Fruit fly (Drosophila melanogaster) whole organism, larva: ENCODE results near the gene 5PtaseI.

Source experiments
- noc ChIP-seq: fragments of 200-800 bp; sonication (Bioruptor generic); optimal IDR thresholded peaks from 3 replicates; lab custom pipeline; 2019; ENCODE audit warnings: missing biosample characterization, mild to moderate bottlenecking, missing genetic modification characterization, moderate library complexity

Gene 5PtaseI

dm6 chr3R:25044816-25045551 is at the start of gene 5PtaseI:
5PtaseI (minus strand) TSS chr3R:25045151.
- TF ChIP-seq noc (tag; lab: Kevin White, UChicago) = no peak

- no peak for TF ChIP-seq noc (tag; lab: Kevin White, UChicago)
Observed at dm6 chr3R:25094639-25095038, 49.7 kb upstream of the 5PtaseI start, which contains the start of gene fd96Cb. fd96Cb (plus strand) TSS chr3R:25095012.

- no peak for TF ChIP-seq noc (tag; lab: Kevin White, UChicago)
Observed at dm6 chr3R:25082348-25082747, 37.4 kb upstream of the 5PtaseI start, which contains the start of gene fd96Ca. fd96Ca (plus strand) TSS chr3R:25082684.

- TF ChIP-seq noc (tag; lab: Kevin White, UChicago) = no peak
Observed at dm6 chr3R:25080446-25080845, 35.5 kb upstream of the 5PtaseI start.

- TF ChIP-seq noc (tag; lab: Kevin White, UChicago) = no peak
Observed at dm6 chr3R:25078665-25079064, 33.7 kb upstream of the 5PtaseI start.

dm6 chr3R:25077280-25077820 is 32.4 kb upstream of the 5PtaseI start:
- no peak for TF ChIP-seq noc (tag; lab: Kevin White, UChicago)

dm6 chr3R:25074558-25074964 is 29.6 kb upstream of the 5PtaseI start, which contains the start of the genes shams and CG11920:
shams (minus strand) TSS chr3R:25074607.
CG11920 (plus strand) TSS chr3R:25074877.
- TF ChIP-seq noc (tag; lab: Kevin White, UChicago) = no peak

- no peak for TF ChIP-seq noc (tag; lab: Kevin White, UChicago)
Observed at dm6 chr3R:25070871-25071270, 25.9 kb upstream of the 5PtaseI start, which contains the start of gene CG11836. CG11836 (plus strand) TSS chr3R:25071126.

dm6 chr3R:25069569-25069968 is 24.6 kb upstream of the 5PtaseI start, which contains the start of the genes Stt3B and CG11839:
Stt3B (minus strand) TSS chr3R:25069637.
CG11839 (plus strand) TSS chr3R:25069927.
- no peak for TF ChIP-seq noc (tag; lab: Kevin White, UChicago)

dm6 chr3R:25066856-25067255 is 21.9 kb upstream of the 5PtaseI start:
- no peak for TF ChIP-seq noc (tag; lab: Kevin White, UChicago)

- no peak for TF ChIP-seq noc (tag; lab: Kevin White, UChicago)
Observed at dm6 chr3R:25064907-25065841, 20.2 kb upstream of the 5PtaseI start, which contains the start of the genes veli and PQBP1. veli (minus strand) TSS chr3R:25065591. PQBP1 (plus strand) TSS chr3R:25065791.

- TF ChIP-seq noc (tag; lab: Kevin White, UChicago) = no peak
Observed at dm6 chr3R:25060462-25060861, 15.5 kb upstream of the 5PtaseI start.

- no peak for TF ChIP-seq noc (tag; lab: Kevin White, UChicago)
Observed at dm6 chr3R:25056488-25057157, 11.7 kb upstream of the 5PtaseI start.

dm6 chr3R:25056016-25056415 is 11.1 kb upstream of the 5PtaseI start, which contains the start of the genes CG31111 and stac:
CG31111 (minus strand) TSS chr3R:25056177.
stac (plus strand) TSS chr3R:25056286.
- no peak for TF ChIP-seq noc (tag; lab: Kevin White, UChicago)
